Worm (Caenorhabditis elegans) whole organism, L1 larva: Measurements from ENCODE around the gene lin-1.

Source experiments
- C04F5.9 ChIP-seq: sonication (generic microtip); optimal IDR thresholded peaks from 2 replicates; lab custom pipeline; 2016; ENCODE audit warnings: missing genetic modification characterization, missing compliant biosample characterization
- C16A3.4 ChIP-seq: fragments of 150-350 bp; optimal IDR thresholded peaks from 2 replicates; lab custom pipeline; 2014; ENCODE audit warnings: missing biosample characterization, missing genetic modification characterization
- C34B4.2 ChIP-seq: sonication (generic microtip); optimal IDR thresholded peaks from 2 replicates; lab custom pipeline; 2017; ENCODE audit warnings: mild to moderate bottlenecking, missing genetic modification characterization, missing compliant biosample characterization
- F16B12.6 ChIP-seq: fragments of 150-350 bp; optimal IDR thresholded peaks from 2 replicates; lab custom pipeline; 2014; ENCODE audit warnings: missing biosample characterization, missing genetic modification characterization
- Y116A8C.19 ChIP-seq: sonication (generic microtip); optimal IDR thresholded peaks from 2 replicates; lab custom pipeline; 2016; ENCODE audit warnings: missing compliant biosample characterization, missing genetic modification characterization, borderline replicate concordance
- alr-1 ChIP-seq: fragments of 200-800 bp; sonication (Bioruptor generic); optimal IDR thresholded peaks from 2 replicates; lab custom pipeline; 2018; ENCODE audit warnings: borderline replicate concordance, mild to moderate bottlenecking, missing genetic modification characterization, missing compliant biosample characterization
- aly-2 ChIP-seq: fragments of 150-350 bp; optimal IDR thresholded peaks from 2 replicates; lab custom pipeline; 2014; ENCODE audit warnings: missing biosample characterization, missing genetic modification characterization
- ama-1 ChIP-seq: fragments of 150-350 bp; optimal IDR thresholded peaks from 2 replicates; lab custom pipeline; 2014
- blmp-1 ChIP-seq: fragments of 150-350 bp; optimal IDR thresholded peaks from 2 replicates; lab custom pipeline; 2014; ENCODE audit warnings: missing biosample characterization, missing genetic modification characterization
- ceh-8 ChIP-seq: fragments of 200-800 bp; sonication (Bioruptor generic); optimal IDR thresholded peaks from 2 replicates; lab custom pipeline; 2018; ENCODE audit warnings: mild to moderate bottlenecking, missing genetic modification characterization, moderate library complexity, missing compliant biosample characterization
- ceh-82 ChIP-seq, 3 experiments: fragments of 150-350 bp in 1 of 3; sonication (generic microtip) in 2 of 3; optimal IDR thresholded peaks; 2 replicates each; lab custom pipeline; 2014 to 2017; ENCODE audit warnings: missing biosample characterization in 3 of 3, missing genetic modification characterization in 3 of 3
- ceh-88 ChIP-seq: fragments of 200-800 bp; sonication (Bioruptor generic); IDR thresholded peaks from 2 replicates; pipeline ENCODE4 v1.3.6; 2022; ENCODE audit warnings: missing genetic modification characterization, missing compliant biosample characterization
- ceh-90 ChIP-seq: sonication (generic microtip); optimal IDR thresholded peaks from 2 replicates; lab custom pipeline; 2016; ENCODE audit warnings: missing genetic modification characterization, missing compliant biosample characterization
- dpl-1 ChIP-seq, 3 experiments: fragments of 150-350 bp in 2 of 3; sonication (generic microtip) in 1 of 3; optimal IDR thresholded peaks; 2 replicates each; lab custom pipeline; 2014 to 2017; ENCODE audit warnings: missing biosample characterization in 3 of 3, missing genetic modification characterization in 3 of 3, missing genetic modification reagents in 3 of 3
- dsc-1 ChIP-seq: sonication (generic microtip); optimal IDR thresholded peaks from 2 replicates; lab custom pipeline; 2016; ENCODE audit warnings: mild to moderate bottlenecking, missing genetic modification characterization, missing compliant biosample characterization
- efl-1 ChIP-seq, 4 experiments: fragments of 150-350 bp; optimal IDR thresholded peaks in 3 of 4; peaks in 1 of 4; 1 replicate in 1 of 4; 2 replicates in 3 of 4; lab custom pipeline; 2014; ENCODE audit warnings: missing biosample characterization in 2 of 4, missing genetic modification characterization in 2 of 4, missing genetic modification reagents in 2 of 4
- egl-13 ChIP-seq: sonication (generic microtip); optimal IDR thresholded peaks from 2 replicates; lab custom pipeline; 2016; ENCODE audit warnings: missing genotype, missing genetic modification reagents, missing genetic modification characterization, missing compliant biosample characterization
- elt-3 ChIP-seq, 6 experiments: fragments of 150-350 bp in 1 of 6; sonication (generic microtip); optimal IDR thresholded peaks; 2 replicates each; lab custom pipeline; 2017 to 2018; ENCODE audit warnings: missing biosample characterization in 6 of 6, missing genetic modification characterization in 6 of 6, inconsistent platforms in 1 of 6
- fkh-4 ChIP-seq: sonication (generic microtip); optimal IDR thresholded peaks from 2 replicates; lab custom pipeline; 2016; ENCODE audit warnings: missing compliant biosample characterization, missing genetic modification characterization, borderline replicate concordance
- fos-1 ChIP-seq: fragments of 150-350 bp; optimal IDR thresholded peaks from 2 replicates; lab custom pipeline; 2014; ENCODE audit warnings: missing biosample characterization, missing genetic modification characterization
- grh-1 ChIP-seq: fragments of 200-800 bp; sonication (Bioruptor generic); IDR thresholded peaks from 2 replicates; pipeline ENCODE4 v1.3.6; 2022; ENCODE audit warnings: missing genetic modification reagents, missing genetic modification characterization, missing compliant biosample characterization
- hlh-4 ChIP-seq: sonication (generic microtip); optimal IDR thresholded peaks from 2 replicates; lab custom pipeline; 2016; ENCODE audit warnings: mild to moderate bottlenecking, missing genetic modification characterization, missing compliant biosample characterization
- irx-1 ChIP-seq: sonication (generic microtip); optimal IDR thresholded peaks from 2 replicates; lab custom pipeline; 2016; ENCODE audit warnings: missing genetic modification characterization, missing compliant biosample characterization
- isw-1 ChIP-seq: fragments of 200-800 bp; sonication (Bioruptor generic); IDR thresholded peaks from 2 replicates; pipeline ENCODE4 v1.3.6; 2022; ENCODE audit warnings: missing genetic modification characterization, missing compliant biosample characterization
- lin-13 ChIP-seq: fragments of 150-350 bp; optimal IDR thresholded peaks from 2 replicates; lab custom pipeline; 2014; ENCODE audit warnings: missing biosample characterization, missing genetic modification reagents, missing genetic modification characterization
- lin-15B ChIP-seq: fragments of 150-350 bp; sonication (generic microtip); optimal IDR thresholded peaks from 3 replicates; lab custom pipeline; 2014; ENCODE audit warnings: missing biosample characterization, missing genetic modification characterization
- lin-35 ChIP-seq, 2 experiments: fragments of 150-350 bp; optimal IDR thresholded peaks; 2 replicates each; lab custom pipeline; 2014; ENCODE audit warnings: missing biosample characterization in 2 of 2, missing genetic modification characterization in 2 of 2, missing genetic modification reagents in 2 of 2
- lir-3 ChIP-seq: sonication (generic microtip); optimal IDR thresholded peaks from 2 replicates; lab custom pipeline; 2016; ENCODE audit warnings: mild to moderate bottlenecking, missing genetic modification characterization, moderate library complexity, missing compliant biosample characterization; ENCODE audit not compliant: poor library complexity
- lsy-2 ChIP-seq, 2 experiments: fragments of 150-350 bp; optimal IDR thresholded peaks; 2 replicates each; lab custom pipeline; 2014; ENCODE audit warnings: missing biosample characterization in 2 of 2, missing genetic modification characterization in 2 of 2
- mab-9 ChIP-seq: fragments of 200-800 bp; sonication (Bioruptor generic); IDR thresholded peaks from 2 replicates; pipeline ENCODE4 v1.3.6; 2022; ENCODE audit warnings: missing genetic modification reagents, missing genetic modification characterization, missing compliant biosample characterization
- nhr-11 ChIP-seq: fragments of 150-350 bp; optimal IDR thresholded peaks from 2 replicates; lab custom pipeline; 2014; ENCODE audit warnings: missing biosample characterization, missing genetic modification characterization
- nhr-12 ChIP-seq: sonication (generic microtip); optimal IDR thresholded peaks from 2 replicates; lab custom pipeline; 2017; ENCODE audit warnings: missing biosample characterization, missing genetic modification characterization
- nhr-19 ChIP-seq: fragments of 200-800 bp; sonication (Bioruptor generic); conservative IDR thresholded peaks from 2 replicates; pipeline ENCODE4 v1.3.6; 2022; ENCODE audit warnings: missing genetic modification characterization, missing compliant biosample characterization
- nhr-20 ChIP-seq: sonication (generic microtip); optimal IDR thresholded peaks from 2 replicates; lab custom pipeline; 2016; ENCODE audit warnings: mild to moderate bottlenecking, missing genetic modification characterization, missing compliant biosample characterization
- nhr-47 ChIP-seq: sonication (generic microtip); optimal IDR thresholded peaks from 2 replicates; lab custom pipeline; 2016; ENCODE audit warnings: mild to moderate bottlenecking, missing genetic modification characterization, moderate library complexity, missing compliant biosample characterization
- nhr-71 ChIP-seq: sonication (generic microtip); optimal IDR thresholded peaks from 2 replicates; lab custom pipeline; 2016; ENCODE audit warnings: mild to moderate bottlenecking, missing genetic modification characterization, moderate library complexity, missing compliant biosample characterization
- nhr-76 ChIP-seq: sonication (generic microtip); optimal IDR thresholded peaks from 2 replicates; lab custom pipeline; 2017; ENCODE audit warnings: missing biosample characterization, missing genetic modification characterization
- nhr-84 ChIP-seq: sonication (generic microtip); optimal IDR thresholded peaks from 2 replicates; lab custom pipeline; 2017; ENCODE audit warnings: missing biosample characterization, missing genetic modification characterization
- nhr-85 ChIP-seq: sonication (generic microtip); peaks from one replicate; lab custom pipeline; 2016; ENCODE audit warnings: missing genetic modification characterization, inconsistent platforms, missing compliant biosample characterization
- rnt-1 ChIP-seq: sonication (generic microtip); optimal IDR thresholded peaks from 2 replicates; lab custom pipeline; 2016; ENCODE audit warnings: mild to moderate bottlenecking, missing genetic modification characterization, moderate library complexity, missing compliant biosample characterization
- snpc-4 ChIP-seq: fragments of 150-350 bp; optimal IDR thresholded peaks from 2 replicates; lab custom pipeline; 2014; ENCODE audit warnings: missing biosample characterization, missing genetic modification characterization
- snu-23 ChIP-seq: sonication (generic microtip); optimal IDR thresholded peaks from 2 replicates; lab custom pipeline; 2016; ENCODE audit warnings: missing genetic modification characterization, missing compliant biosample characterization
- sox-4 ChIP-seq: sonication (generic microtip); optimal IDR thresholded peaks from 2 replicates; lab custom pipeline; 2016; ENCODE audit warnings: missing genetic modification characterization, missing compliant biosample characterization
- sptf-1 ChIP-seq: fragments of 150-350 bp; optimal IDR thresholded peaks from 2 replicates; lab custom pipeline; 2014; ENCODE audit warnings: missing biosample characterization, missing genetic modification characterization
- swsn-7 ChIP-seq: sonication (generic microtip); optimal IDR thresholded peaks from 2 replicates; lab custom pipeline; 2016; ENCODE audit warnings: missing genetic modification characterization, missing compliant biosample characterization
- tbx-2 ChIP-seq: sonication (generic microtip); optimal IDR thresholded peaks from 2 replicates; lab custom pipeline; 2016; ENCODE audit warnings: missing genetic modification characterization, missing compliant biosample characterization
- unc-130 ChIP-seq: fragments of 150-350 bp; optimal IDR thresholded peaks from 2 replicates; lab custom pipeline; 2017; ENCODE audit warnings: missing biosample characterization, missing genetic modification characterization, inconsistent platforms
- unc-62 ChIP-seq: fragments of 150-350 bp; optimal IDR thresholded peaks from 2 replicates; lab custom pipeline; 2014; ENCODE audit warnings: missing biosample characterization, missing genetic modification reagents, missing genetic modification characterization
- unc-86 ChIP-seq: sonication (generic microtip); optimal IDR thresholded peaks from 2 replicates; lab custom pipeline; 2016; ENCODE audit warnings: missing genetic modification characterization, missing compliant biosample characterization
- unc-98 ChIP-seq: fragments of 200-800 bp; sonication (Bioruptor generic); IDR thresholded peaks from 2 replicates; pipeline ENCODE4 v1.3.6; 2022; ENCODE audit warnings: missing genetic modification characterization, missing compliant biosample characterization

The lin-1 gene

DNA sequence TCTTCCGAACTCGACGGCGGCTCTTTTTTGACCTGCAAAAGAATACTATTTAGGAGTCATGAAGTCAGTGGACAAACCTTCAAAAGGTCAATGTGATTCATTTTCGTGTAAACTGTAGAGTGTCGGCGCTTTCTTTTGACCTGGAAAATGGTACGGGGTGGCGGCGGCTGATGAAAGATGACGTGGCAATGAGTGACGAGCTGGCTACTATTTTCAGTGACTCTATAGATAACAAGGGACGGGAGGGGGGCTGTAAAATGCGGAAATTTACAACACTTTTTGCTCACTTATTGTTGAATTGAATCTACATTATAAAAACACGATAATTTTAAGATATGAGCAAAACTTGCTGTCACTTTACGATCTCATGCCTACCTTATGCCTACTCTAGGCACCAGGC is at the start of gene lin-1:
lin-1 (minus strand) TSS at position 101 of the 400 bp plus-strand sequence.
- TF ChIP-seq dpl-1 (GFP tag; optimal IDR thresholded peaks at IDR 0.05; lab: Kevin White, UChicago) = no peak
- no peak for TF ChIP-seq irx-1 (tag; lab: Kevin White, UChicago)
- no peak for TF ChIP-seq sox-4 (tag; lab: Kevin White, UChicago)
- no peak for TF ChIP-seq sptf-1
- no peak for TF ChIP-seq lin-15B (tag; lab: Kevin White, UChicago)
- no peak for TF ChIP-seq ceh-82 (tag; optimal IDR thresholded peaks at IDR 0.05; lab: Kevin White, UChicago)
- TF ChIP-seq nhr-71 (tag; lab: Kevin White, UChicago) = no peak
- no peak for TF ChIP-seq nhr-12
- TF ChIP-seq, all 84 proteins: peak for 0

DNA sequence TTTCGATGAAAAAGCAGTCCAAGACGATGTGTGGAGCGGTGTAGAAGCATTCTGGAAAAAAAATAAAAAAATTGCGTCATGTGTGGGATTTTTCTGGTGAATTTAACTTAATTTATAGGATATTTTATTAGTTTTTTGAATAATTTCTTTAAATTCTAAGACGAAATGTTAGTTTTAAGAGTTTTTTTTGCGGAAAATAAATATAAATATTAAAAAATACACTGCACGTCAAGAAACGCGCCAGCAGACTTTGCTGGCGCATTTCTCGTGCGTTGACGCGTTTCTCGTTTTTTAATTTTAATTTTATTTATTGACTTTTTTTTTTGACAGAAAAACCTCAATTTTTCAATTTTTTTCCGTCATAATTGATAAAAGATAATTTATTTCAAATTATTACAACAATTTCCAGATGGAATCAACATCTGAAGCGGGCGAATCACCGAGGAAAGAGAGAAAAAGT is 48.8 kb upstream of the lin-1 start, which contains the start of the genes ppgn-1 and tftc-1:
ppgn-1 (minus strand) TSS at position 51 of the 460 bp plus-strand sequence.
tftc-1 (plus strand) TSS at position 410 of the 460 bp plus-strand sequence.
- TF ChIP-seq efl-1 (optimal IDR thresholded peaks at IDR 0.05; lab: Kevin White, UChicago) (peak; percentile 40 to 68), efl-1 (GFP tag; optimal IDR thresholded peaks at IDR 0.05 in 1 of 2; lab: Kevin White, UChicago) (peak; percentile 72 to 95), lsy-2 (tag; optimal IDR thresholded peaks at IDR 0.05; lab: Kevin White, UChicago) (peak; percentile 77 to 85), ceh-90 (no peak), ceh-8 (GFP tag; lab: Kevin White, UChicago) (peak; percentile 75), F16B12.6 (tag; lab: Kevin White, UChicago) (peak; percentile 42), irx-1 (tag; lab: Kevin White, UChicago) (peak; percentile 71), blmp-1 (tag; lab: Kevin White, UChicago) (peak; percentile 55), ama-1 (lab: Kevin White, UChicago) (no peak), unc-86 (tag; lab: Kevin White, UChicago) (peak; percentile 65), C16A3.4 (tag; lab: Kevin White, UChicago) (peak; percentile 29), sox-4 (tag; lab: Kevin White, UChicago) (peak; percentile 58), Y116A8C.19 (no peak), aly-2 (tag; lab: Kevin White, UChicago) (no peak), nhr-20 (tag; lab: Kevin White, UChicago) (no peak), lir-3 (tag; lab: Kevin White, UChicago) (no peak), C34B4.2 (tag; lab: Kevin White, UChicago) (no peak), snu-23 (GFP tag; lab: Kevin White, UChicago) (no peak), nhr-76 (no peak), dpl-1 (GFP tag; optimal IDR thresholded peaks at IDR 0.05; lab: Kevin White, UChicago) (peak; percentile 40 to 72 (median 71)), rnt-1 (no peak), nhr-11 (tag; lab: Kevin White, UChicago) (peak; percentile 4), isw-1 (GFP tag; lab: Robert Waterston, UW) (peak; percentile 57), C04F5.9 (tag; lab: Kevin White, UChicago) (peak; percentile 66), alr-1 (tag; lab: Kevin White, UChicago) (no peak), lin-15B (tag; lab: Kevin White, UChicago) (peak; percentile 3), egl-13 (tag; lab: Kevin White, UChicago) (peak; percentile 55), lin-13 (peak; percentile 34), fos-1 (tag; lab: Kevin White, UChicago) (peak; percentile 21), nhr-84 (tag; lab: Kevin White, UChicago) (no peak), elt-3 (tag; optimal IDR thresholded peaks at IDR 0.05; lab: Kevin White, UChicago) (peak in 1 of 6 experiments; percentile 24), unc-130 (peak; percentile 38), unc-98 (GFP tag; lab: Robert Waterston, UW) (no peak), nhr-85 (peak; percentile 80), lin-35 (GFP tag; optimal IDR thresholded peaks at IDR 0.05; lab: Kevin White, UChicago) (peak; percentile 63), mab-9 (GFP tag; lab: Robert Waterston, UW) (no peak), snpc-4 (peak; percentile 51), tbx-2 (peak; percentile 79), dsc-1 (tag; lab: Kevin White, UChicago) (peak; percentile 78), hlh-4 (tag; lab: Kevin White, UChicago) (no peak), nhr-47 (tag; lab: Kevin White, UChicago) (peak; percentile 86), unc-62 (GFP tag; lab: Kevin White, UChicago) (no peak), fkh-4 (tag; lab: Kevin White, UChicago) (peak; percentile 1), ceh-88 (no peak), nhr-19 (GFP tag; lab: Robert Waterston, UW) (peak; percentile 70), swsn-7 (tag; lab: Kevin White, UChicago) (peak; percentile 79), grh-1 (GFP tag; lab: Robert Waterston, UW) (peak; percentile 30; the same call in 1 of the 2 replicates)
